Fruit fly (Drosophila melanogaster) whole organism, embryonic: ENCODE results near the gene CG32487.

Source experiments
- Abd-B ChIP-seq: fragments of 200-800 bp; sonication (Bioruptor generic); optimal IDR thresholded peaks from 2 replicates; lab custom pipeline; 2018; ENCODE audit warnings: missing biosample characterization, mild to moderate bottlenecking, missing genetic modification characterization, moderate library complexity
- B-H1 ChIP-seq: fragments of 200-800 bp; sonication (Bioruptor generic); IDR thresholded peaks from 3 replicates; pipeline ENCODE4 v1.3.6; 2022; ENCODE audit warnings: missing biosample characterization, missing genetic modification characterization
- Blimp-1 ChIP-seq: fragments of 200-800 bp; sonication (Bioruptor generic); optimal IDR thresholded peaks from 3 replicates; lab custom pipeline; 2018; ENCODE audit warnings: missing biosample characterization, missing genetic modification characterization, mild to moderate bottlenecking, moderate library complexity, missing genetic modification reagents
- C15 ChIP-seq: fragments of 200-800 bp; sonication (Bioruptor generic); IDR thresholded peaks from 3 replicates; pipeline ENCODE4 v1.3.6; 2022; ENCODE audit warnings: missing biosample characterization, missing genetic modification characterization
- CG10321 ChIP-seq: fragments of 200-800 bp; sonication (Bioruptor generic); IDR thresholded peaks from 2 replicates; pipeline ENCODE4 v1.3.6; 2022; ENCODE audit warnings: missing biosample characterization, missing genetic modification characterization
- CG11247 ChIP-seq: fragments of 200-800 bp; sonication (Bioruptor generic); IDR thresholded peaks from 2 replicates; pipeline ENCODE4 v1.3.6; 2022; ENCODE audit warnings: missing biosample characterization, missing genetic modification characterization
- CG11398 ChIP-seq: fragments of 200-800 bp; sonication (Bioruptor generic); optimal IDR thresholded peaks from 2 replicates; lab custom pipeline; 2016; ENCODE audit warnings: missing biosample characterization, missing genetic modification characterization
- CG11695 ChIP-seq: fragments of 200-800 bp; sonication (Bioruptor generic); IDR thresholded peaks from 3 replicates; pipeline ENCODE4 v1.3.6; 2022; ENCODE audit warnings: missing biosample characterization, missing genetic modification characterization
- CG12769 ChIP-seq: fragments of 200-800 bp; sonication (Bioruptor generic); optimal IDR thresholded peaks from 2 replicates; lab custom pipeline; 2019; ENCODE audit warnings: missing biosample characterization, mild to moderate bottlenecking, missing genetic modification characterization, moderate library complexity
- CG13894 ChIP-seq: fragments of 200-800 bp; sonication (Bioruptor generic); optimal IDR thresholded peaks from 3 replicates; lab custom pipeline; 2018; ENCODE audit warnings: missing biosample characterization, mild to moderate bottlenecking, missing genetic modification characterization, moderate library complexity
- CG15514 ChIP-seq: fragments of 200-800 bp; sonication (Bioruptor generic); optimal IDR thresholded peaks from 3 replicates; lab custom pipeline; 2017; ENCODE audit warnings: missing biosample characterization, missing genetic modification characterization, mild to moderate bottlenecking, moderate library complexity, missing genetic modification reagents
- CG17359 ChIP-seq: fragments of 200-800 bp; sonication (Bioruptor generic); optimal IDR thresholded peaks from 3 replicates; lab custom pipeline; 2018; ENCODE audit warnings: missing biosample characterization, mild to moderate bottlenecking, missing genetic modification characterization, moderate library complexity
- CG2875 ChIP-seq: fragments of 200-800 bp; sonication (Bioruptor generic); optimal IDR thresholded peaks from 2 replicates; lab custom pipeline; 2017; ENCODE audit warnings: missing biosample characterization, mild to moderate bottlenecking, missing genetic modification characterization, missing genetic modification reagents
- CG32532 ChIP-seq: fragments of 200-800 bp; sonication (Bioruptor generic); IDR thresholded peaks from 2 replicates; pipeline ENCODE4 v1.3.6; 2022; ENCODE audit warnings: missing biosample characterization, missing genetic modification characterization
- CG33557 ChIP-seq: fragments of 200-800 bp; sonication (Bioruptor generic); optimal IDR thresholded peaks from 2 replicates; lab custom pipeline; 2019; ENCODE audit warnings: missing biosample characterization, mild to moderate bottlenecking, missing genetic modification characterization, moderate library complexity
- CG5180 ChIP-seq: fragments of 200-800 bp; sonication (Bioruptor generic); optimal IDR thresholded peaks from 3 replicates; lab custom pipeline; 2017; ENCODE audit warnings: missing biosample characterization, missing genetic modification characterization, mild to moderate bottlenecking, moderate library complexity, missing genetic modification reagents
- CG6175 ChIP-seq: fragments of 200-800 bp; sonication (Bioruptor generic); IDR thresholded peaks from 3 replicates; pipeline ENCODE4 v1.3.6; 2022; ENCODE audit warnings: missing biosample characterization, missing genetic modification characterization
- CG6272 ChIP-seq: fragments of 200-800 bp; sonication (Bioruptor generic); IDR thresholded peaks from 2 replicates; pipeline ENCODE4 v1.3.6; 2022; ENCODE audit warnings: missing biosample characterization, missing genetic modification characterization
- Dp ChIP-seq: fragments of 200-800 bp; sonication (Bioruptor generic); optimal IDR thresholded peaks from 2 replicates; lab custom pipeline; 2018; ENCODE audit warnings: missing biosample characterization, mild to moderate bottlenecking, missing genetic modification characterization, moderate library complexity
- Eip74EF ChIP-seq, 2 experiments: fragments of 200-800 bp in 1 of 2; fragments of >200 bp in 1 of 2; sonication (Bioruptor generic) in 1 of 2; optimal IDR thresholded peaks; 2 replicates each; lab custom pipeline; 2017 to 2019; ENCODE audit warnings: missing biosample characterization in 2 of 2, missing genetic modification characterization in 2 of 2, mild to moderate bottlenecking in 1 of 2, moderate library complexity in 1 of 2
- GATAe ChIP-seq: fragments of 200-800 bp; sonication (Bioruptor generic); conservative IDR thresholded peaks from 2 replicates; pipeline ENCODE4 v1.3.6; 2022; ENCODE audit warnings: missing biosample characterization, missing genetic modification characterization
- Hey ChIP-seq: fragments of 200-800 bp; sonication (Bioruptor generic); optimal IDR thresholded peaks from 3 replicates; lab custom pipeline; 2018; ENCODE audit warnings: missing biosample characterization, mild to moderate bottlenecking, missing genetic modification characterization
- Lpt ChIP-seq: fragments of >200 bp; optimal IDR thresholded peaks from 2 replicates; lab custom pipeline; 2018; ENCODE audit warnings: missing biosample characterization, missing genetic modification characterization
- Nf-YA ChIP-seq: fragments of 200-800 bp; sonication (Bioruptor generic); IDR thresholded peaks from 2 replicates; pipeline ENCODE4 v1.3.6; 2022; ENCODE audit warnings: missing biosample characterization, missing genetic modification characterization
- Ravus ChIP-seq: fragments of 200-800 bp; sonication (Bioruptor generic); IDR thresholded peaks from 2 replicates; pipeline ENCODE4 v1.3.6; 2022; ENCODE audit warnings: missing biosample characterization, missing genetic modification characterization
- Side ChIP-seq: fragments of 200-800 bp; sonication (Bioruptor generic); optimal IDR thresholded peaks from 2 replicates; lab custom pipeline; 2016; ENCODE audit warnings: missing biosample characterization, missing genetic modification characterization
- Ssrp ChIP-seq: fragments of 200-800 bp; sonication (Bioruptor generic); optimal IDR thresholded peaks from 2 replicates; lab custom pipeline; 2018; ENCODE audit warnings: missing biosample characterization, mild to moderate bottlenecking, missing genetic modification characterization, moderate library complexity
- Taf1 ChIP-seq: fragments of 200-800 bp; sonication (Bioruptor generic); IDR thresholded peaks from 2 replicates; pipeline ENCODE4 v1.3.6; 2022; ENCODE audit warnings: missing biosample characterization, missing genetic modification characterization
- br ChIP-seq: fragments of >200 bp; optimal IDR thresholded peaks from 2 replicates; lab custom pipeline; 2017
- dan ChIP-seq: fragments of 200-800 bp; sonication (Bioruptor generic); IDR thresholded peaks from 2 replicates; pipeline ENCODE4 v1.3.6; 2022; ENCODE audit warnings: missing biosample characterization, missing genetic modification characterization
- danr ChIP-seq: fragments of 200-800 bp; sonication (Bioruptor generic); IDR thresholded peaks from 2 replicates; pipeline ENCODE4 v1.3.6; 2022; ENCODE audit warnings: missing biosample characterization, missing genetic modification characterization
- dmrt99B ChIP-seq: fragments of 200-800 bp; sonication (Bioruptor generic); optimal IDR thresholded peaks from 2 replicates; lab custom pipeline; 2018; ENCODE audit warnings: missing biosample characterization, mild to moderate bottlenecking, missing genetic modification characterization, moderate library complexity
- ems ChIP-seq: fragments of 200-800 bp; sonication (Bioruptor generic); optimal IDR thresholded peaks from 3 replicates; lab custom pipeline; 2016; ENCODE audit warnings: missing biosample characterization, missing genetic modification characterization
- exex ChIP-seq: fragments of 200-800 bp; sonication (Bioruptor generic); optimal IDR thresholded peaks from 4 replicates; lab custom pipeline; 2018; ENCODE audit warnings: missing biosample characterization, mild to moderate bottlenecking, missing genetic modification characterization, moderate library complexity
- fd96Cb ChIP-seq: fragments of 200-800 bp; sonication (Bioruptor generic); optimal IDR thresholded peaks from 2 replicates; lab custom pipeline; 2018; ENCODE audit warnings: missing biosample characterization, mild to moderate bottlenecking, missing genetic modification characterization, moderate library complexity
- grn ChIP-seq: fragments of 200-800 bp; sonication (Bioruptor generic); optimal IDR thresholded peaks from 3 replicates; lab custom pipeline; 2017; ENCODE audit warnings: missing biosample characterization, missing genetic modification characterization
- inv ChIP-seq: fragments of 200-800 bp; sonication (Bioruptor generic); IDR thresholded peaks from 2 replicates; pipeline ENCODE4 v1.3.6; 2022; ENCODE audit warnings: missing biosample characterization, missing genetic modification characterization; ENCODE audit not compliant: partially characterized antibody
- lab ChIP-seq: fragments of 200-800 bp; sonication (Bioruptor generic); optimal IDR thresholded peaks from 3 replicates; lab custom pipeline; 2017; ENCODE audit warnings: missing biosample characterization, missing genetic modification characterization, mild to moderate bottlenecking, moderate library complexity, missing genetic modification reagents
- org-1 ChIP-seq: fragments of 200-800 bp; sonication (Bioruptor generic); optimal IDR thresholded peaks from 2 replicates; lab custom pipeline; 2017; ENCODE audit warnings: missing biosample characterization, missing genetic modification characterization
- p53 ChIP-seq: fragments of 200-800 bp; sonication (Bioruptor generic); optimal IDR thresholded peaks from 2 replicates; lab custom pipeline; 2016; ENCODE audit warnings: missing biosample characterization, missing genetic modification characterization
- pan ChIP-seq, 4 experiments: fragments of >200 bp in 3 of 4; fragments of 200-800 bp in 1 of 4; sonication (Bioruptor generic) in 1 of 4; optimal IDR thresholded peaks in 3 of 4; IDR thresholded peaks in 1 of 4; 2 replicates each; pipeline versions ENCODE4 v1.3.6 to Lab custom; 2017 to 2022; ENCODE audit warnings: missing biosample characterization in 2 of 4, missing genetic modification characterization in 2 of 4, mixed read lengths in 1 of 4
- peb ChIP-seq: fragments of 200-800 bp; sonication (Bioruptor generic); IDR thresholded peaks from 2 replicates; pipeline ENCODE4 v1.3.6; 2022; ENCODE audit warnings: missing biosample characterization, missing genetic modification characterization
- rib ChIP-seq: fragments of 200-800 bp; sonication (Bioruptor generic); IDR thresholded peaks from 2 replicates; pipeline ENCODE4 v1.3.6; 2022; ENCODE audit warnings: missing biosample characterization, missing genetic modification characterization
- ssp ChIP-seq: fragments of 200-800 bp; sonication (Bioruptor generic); IDR thresholded peaks from 2 replicates; pipeline ENCODE4 v1.3.6; 2022; ENCODE audit warnings: missing biosample characterization, missing genetic modification characterization
- sug ChIP-seq: fragments of 200-800 bp; optimal IDR thresholded peaks from 2 replicates; lab custom pipeline; 2019; ENCODE audit warnings: missing biosample characterization, mild to moderate bottlenecking, missing genetic modification characterization, moderate library complexity
- unc-4 ChIP-seq: fragments of 200-800 bp; sonication (Bioruptor generic); IDR thresholded peaks from 2 replicates; pipeline ENCODE4 v1.3.6; 2022; ENCODE audit warnings: missing biosample characterization, missing genetic modification characterization; ENCODE audit not compliant: partially characterized antibody
- vvl ChIP-seq: fragments of 200-800 bp; sonication (Bioruptor generic); IDR thresholded peaks from 2 replicates; pipeline ENCODE4 v1.3.6; 2022; ENCODE audit warnings: missing biosample characterization, missing genetic modification characterization

Gene CG32487

DNA sequence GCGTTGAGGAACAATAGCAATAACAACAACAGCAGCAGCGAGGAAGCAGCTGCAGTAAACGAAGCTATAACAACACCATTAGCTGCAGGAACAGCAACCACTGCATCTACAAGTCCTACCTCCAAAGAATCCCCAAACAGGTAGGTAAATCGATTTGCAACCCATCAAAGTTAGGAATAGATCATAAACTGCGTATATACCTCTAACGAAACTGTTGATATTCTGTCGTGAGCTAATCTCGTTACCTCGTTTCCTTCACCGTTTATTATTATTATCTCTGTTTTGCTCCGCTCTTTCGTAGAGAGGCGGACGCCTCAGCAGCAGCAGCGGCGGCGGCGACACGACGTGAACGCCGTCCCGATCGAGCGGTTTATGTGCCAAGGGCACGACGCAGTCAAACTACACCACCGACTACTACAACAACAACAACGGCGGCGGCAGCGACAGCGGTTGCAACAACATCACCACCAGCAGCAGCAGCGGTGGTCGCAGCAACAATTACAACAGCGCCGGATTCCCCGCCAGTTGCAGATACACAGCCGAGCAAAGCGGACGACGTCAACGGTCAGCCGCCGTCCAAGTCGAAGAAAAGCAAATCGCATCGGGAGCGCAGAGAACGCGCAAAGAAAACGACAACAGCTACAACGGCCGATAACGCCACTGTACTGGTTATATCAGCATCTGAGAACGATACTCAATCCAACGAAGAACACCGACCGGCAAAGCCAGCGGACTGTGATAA is 20.9 kb upstream of the CG32487 start (continued):
- TF ChIP-seq CG6272 (GFP tag; lab: Robert Waterston, UW) (no peak), CG5180 (peak; percentile 94), B-H1 (GFP tag; lab: Robert Waterston, UW) (no peak), pan (optimal IDR thresholded peaks at IDR 0.05; lab: Kevin White, UChicago) (no peak), pan (GFP tag; optimal IDR thresholded peaks at IDR 0.05 in 1 of 2, IDR thresholded peaks at IDR 0.05 in 1 of 2) (no peak), CG32532 (GFP tag; lab: Robert Waterston, UW) (no peak), CG12769 (tag; lab: Kevin White, UChicago) (peak; percentile 98), Hey (tag; lab: Kevin White, UChicago) (peak; percentile 24), dmrt99B (tag; lab: Kevin White, UChicago) (peak; percentile 2), fd96Cb (tag; lab: Kevin White, UChicago) (no peak), p53 (GFP tag; lab: Kevin White, UChicago) (no peak)

DNA sequence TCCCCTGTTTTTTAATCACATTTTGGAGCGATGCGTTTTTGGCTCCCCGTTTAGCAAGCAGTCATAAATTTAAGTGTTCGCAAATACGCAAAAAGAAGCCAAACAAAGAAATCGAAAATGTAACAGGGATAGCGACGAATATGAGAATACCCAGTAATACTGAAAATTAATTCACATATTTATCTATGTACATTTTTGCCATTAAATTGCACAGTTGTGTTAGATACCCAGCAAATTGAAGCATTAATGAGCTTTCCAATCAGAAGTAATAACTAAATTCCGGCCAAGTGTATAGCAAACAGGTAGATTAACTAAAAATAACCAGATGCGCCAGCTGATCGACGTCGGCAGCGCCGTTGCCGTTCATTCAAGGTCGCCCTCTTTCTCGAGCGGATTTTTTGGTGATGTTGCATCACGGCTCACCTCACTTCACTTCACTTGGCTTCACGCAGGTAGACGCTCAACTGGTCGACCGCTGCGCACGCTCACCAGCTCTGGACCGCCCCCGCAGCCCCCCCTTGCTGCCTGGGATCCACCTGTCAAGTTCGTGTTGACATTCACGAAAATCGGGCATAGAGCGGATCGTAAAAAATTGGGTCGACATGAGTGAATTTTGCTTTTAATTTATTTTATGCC is 20.0 kb upstream of the CG32487 start:
- TF ChIP-seq CG17359 (tag; lab: Kevin White, UChicago) = no peak
- TF ChIP-seq grn (GFP tag; lab: Kevin White, UChicago) = no peak
- no peak for TF ChIP-seq CG6175
- no peak for TF ChIP-seq lab
- no peak for TF ChIP-seq C15
- 0 out of 2 replicates have a peak, but pooled peaks have one; percentile 10 for TF ChIP-seq rib (GFP tag; lab: Robert Waterston, UW)
- TF ChIP-seq Blimp-1 (GFP tag; lab: Kevin White, UChicago) = no peak
- no peak for TF ChIP-seq CG15514
- 0 out of 3 replicates have a peak, but pooled peaks have one; percentile 34 for TF ChIP-seq CG11695 (GFP tag; lab: Robert Waterston, UW)
- no peak for TF ChIP-seq CG13894
- no peak for TF ChIP-seq br (lab: Kevin White, UChicago)
- no peak for TF ChIP-seq CG10321 (GFP tag; lab: Robert Waterston, UW)
- TF ChIP-seq CG11398 = no peak
- no peak for TF ChIP-seq unc-4 (GFP tag; lab: Robert Waterston, UW)
- no peak for TF ChIP-seq Eip74EF (GFP tag; optimal IDR thresholded peaks at IDR 0.05; lab: Kevin White, UChicago)
- TF ChIP-seq vvl (GFP tag; lab: Robert Waterston, UW) = no peak
- TF ChIP-seq Taf1 (GFP tag; lab: Robert Waterston, UW) = no peak
- TF ChIP-seq Abd-B (GFP tag; lab: Kevin White, UChicago) = no peak
- no peak for TF ChIP-seq ems (GFP tag; lab: Kevin White, UChicago)
- TF ChIP-seq sug = no peak
- TF ChIP-seq inv = no peak
- TF ChIP-seq CG33557 (GFP tag; lab: Kevin White, UChicago) = no peak
- TF ChIP-seq Side = no peak
- no peak for TF ChIP-seq Ssrp (tag; lab: Kevin White, UChicago)
- TF ChIP-seq dan = no peak
- TF ChIP-seq Lpt (GFP tag; lab: Kevin White, UChicago) = no peak
- no peak for TF ChIP-seq GATAe (GFP tag; lab: Robert Waterston, UW)
- TF ChIP-seq Dp (GFP tag; lab: Kevin White, UChicago) = no peak
- TF ChIP-seq peb (GFP tag; lab: Robert Waterston, UW) = no peak
- no peak for TF ChIP-seq Ravus
- TF ChIP-seq org-1 (GFP tag; lab: Kevin White, UChicago) = no peak
- TF ChIP-seq danr (GFP tag; lab: Robert Waterston, UW) = no peak
- no peak for TF ChIP-seq CG11247 (GFP tag; lab: Robert Waterston, UW)
- TF ChIP-seq CG2875 (GFP tag; lab: Kevin White, UChicago) = no peak
- TF ChIP-seq ssp (GFP tag; lab: Robert Waterston, UW) = no peak
- no peak for TF ChIP-seq Nf-YA (GFP tag; lab: Robert Waterston, UW)
- TF ChIP-seq exex (tag; lab: Kevin White, UChicago) = no peak
